Fruit fly (Drosophila melanogaster) whole organism, embryonic: ENCODE measurements around the gene Vinc.

Experiments used
- Adf1 ChIP-seq: fragments of 200-800 bp; sonication (Bioruptor generic); IDR thresholded peaks from 2 replicates; pipeline ENCODE4 v1.3.6; 2022; ENCODE audit warnings: missing biosample characterization, missing genetic modification characterization
- Blimp-1 ChIP-seq: fragments of 200-800 bp; sonication (Bioruptor generic); optimal IDR thresholded peaks from 3 replicates; lab custom pipeline; 2018; ENCODE audit warnings: missing biosample characterization, missing genetic modification characterization, mild to moderate bottlenecking, moderate library complexity, missing genetic modification reagents
- CG10147 ChIP-seq: fragments of 200-800 bp; sonication (Bioruptor generic); optimal IDR thresholded peaks from 2 replicates; lab custom pipeline; 2019; ENCODE audit warnings: missing biosample characterization, mild to moderate bottlenecking, missing genetic modification characterization, moderate library complexity
- CG11696 ChIP-seq: fragments of 200-800 bp; sonication (Bioruptor generic); IDR thresholded peaks from 2 replicates; pipeline ENCODE4 v1.3.6; 2022; ENCODE audit warnings: missing biosample characterization, missing genetic modification characterization
- CG12071 ChIP-seq: fragments of 200-800 bp; sonication (Bioruptor generic); optimal IDR thresholded peaks from 3 replicates; lab custom pipeline; 2018; ENCODE audit warnings: missing biosample characterization, mild to moderate bottlenecking, missing genetic modification characterization
- CG14860 ChIP-seq: fragments of 200-800 bp; sonication (Bioruptor generic); IDR thresholded peaks from 3 replicates; pipeline ENCODE4 v1.3.6; 2022; ENCODE audit warnings: missing biosample characterization, missing genetic modification characterization; ENCODE audit not compliant: partially characterized antibody
- CG16815 ChIP-seq: fragments of 200-800 bp; sonication (Bioruptor generic); optimal IDR thresholded peaks from 3 replicates; lab custom pipeline; 2017; ENCODE audit warnings: missing biosample characterization, mild to moderate bottlenecking, missing genetic modification characterization
- CG17385 ChIP-seq: fragments of 200-800 bp; sonication (Bioruptor generic); optimal IDR thresholded peaks from 3 replicates; lab custom pipeline; 2018; ENCODE audit warnings: missing biosample characterization, mild to moderate bottlenecking, missing genetic modification characterization
- CG18619 ChIP-seq: fragments of 200-800 bp; sonication (Bioruptor generic); optimal IDR thresholded peaks from 3 replicates; lab custom pipeline; 2017; ENCODE audit warnings: missing biosample characterization, mild to moderate bottlenecking, missing genetic modification characterization
- CG3065 ChIP-seq: fragments of 200-800 bp; sonication (Bioruptor generic); optimal IDR thresholded peaks from 2 replicates; lab custom pipeline; 2016; ENCODE audit warnings: missing biosample characterization, missing genetic modification characterization
- CG31388 ChIP-seq: fragments of 200-800 bp; sonication (Bioruptor generic); optimal IDR thresholded peaks from 2 replicates; lab custom pipeline; 2016; ENCODE audit warnings: missing biosample characterization, missing genetic modification characterization
- CG34422 ChIP-seq: fragments of 200-800 bp; sonication (Bioruptor generic); IDR thresholded peaks from 3 replicates; pipeline ENCODE4 v1.3.6; 2022; ENCODE audit warnings: missing biosample characterization, missing genetic modification characterization
- CG3838 ChIP-seq: fragments of 200-800 bp; sonication (Bioruptor generic); optimal IDR thresholded peaks from 3 replicates; lab custom pipeline; 2016; ENCODE audit warnings: missing biosample characterization, missing genetic modification characterization
- CG43689 ChIP-seq: fragments of 200-800 bp; sonication (Bioruptor generic); IDR thresholded peaks from 2 replicates; pipeline ENCODE4 v1.3.6; 2022; ENCODE audit warnings: missing biosample characterization, missing genetic modification characterization
- CG4820 ChIP-seq: fragments of 200-800 bp; sonication (Bioruptor generic); optimal IDR thresholded peaks from 3 replicates; lab custom pipeline; 2016; ENCODE audit warnings: missing biosample characterization, missing genetic modification characterization
- CG8924 ChIP-seq: fragments of 200-800 bp; optimal IDR thresholded peaks from 3 replicates; lab custom pipeline; 2019; ENCODE audit warnings: missing biosample characterization, mild to moderate bottlenecking, missing genetic modification characterization, moderate library complexity
- CG9876 ChIP-seq: fragments of 200-800 bp; sonication (Bioruptor generic); optimal IDR thresholded peaks from 2 replicates; lab custom pipeline; 2016; ENCODE audit warnings: missing biosample characterization, missing genetic modification characterization
- CTCF ChIP-seq: fragments of 200-800 bp; sonication (Bioruptor generic); optimal IDR thresholded peaks from 2 replicates; lab custom pipeline; 2017; ENCODE audit warnings: missing biosample characterization, mild to moderate bottlenecking, missing genetic modification characterization, moderate library complexity
- D19A ChIP-seq: fragments of 200-800 bp; optimal IDR thresholded peaks from 3 replicates; lab custom pipeline; 2019; ENCODE audit warnings: missing biosample characterization, mild to moderate bottlenecking, missing genetic modification characterization, moderate library complexity
- Dbx ChIP-seq: fragments of 200-800 bp; sonication (Bioruptor generic); IDR thresholded peaks from 3 replicates; pipeline ENCODE4 v1.3.6; 2022; ENCODE audit warnings: missing biosample characterization, missing genetic modification characterization
- Ets97D ChIP-seq: fragments of 200-800 bp; sonication (Bioruptor generic); optimal IDR thresholded peaks from 3 replicates; lab custom pipeline; 2016; ENCODE audit warnings: missing biosample characterization, missing genetic modification characterization
- MBD-R2 ChIP-seq: fragments of 200-800 bp; sonication (Bioruptor generic); IDR thresholded peaks from 2 replicates; pipeline ENCODE4 v1.3.6; 2022; ENCODE audit warnings: missing biosample characterization, missing genetic modification characterization
- Taf1 ChIP-seq: fragments of 200-800 bp; sonication (Bioruptor generic); IDR thresholded peaks from 2 replicates; pipeline ENCODE4 v1.3.6; 2022; ENCODE audit warnings: missing biosample characterization, missing genetic modification characterization
- Xrp1 ChIP-seq: fragments of 200-800 bp; sonication (Bioruptor generic); IDR thresholded peaks from 2 replicates; pipeline ENCODE4 v1.3.6; 2022; ENCODE audit warnings: missing biosample characterization, missing genetic modification characterization
- ato ChIP-seq: fragments of 200-800 bp; sonication (Bioruptor generic); IDR thresholded peaks from 2 replicates; pipeline ENCODE4 v1.3.6; 2022; ENCODE audit warnings: missing biosample characterization, missing genetic modification characterization; ENCODE audit not compliant: partially characterized antibody
- az2 ChIP-seq: fragments of 200-800 bp; sonication (Bioruptor generic); optimal IDR thresholded peaks from 3 replicates; lab custom pipeline; 2016; ENCODE audit warnings: missing biosample characterization, missing genetic modification characterization
- bcd ChIP-seq: fragments of 200-800 bp; sonication (Bioruptor generic); optimal IDR thresholded peaks from 2 replicates; lab custom pipeline; 2017; ENCODE audit warnings: missing biosample characterization, mild to moderate bottlenecking, missing genetic modification characterization
- bsh ChIP-seq, 2 experiments: fragments of 200-800 bp; sonication (Bioruptor generic); optimal IDR thresholded peaks; 2 replicates each; lab custom pipeline; 2017 to 2018; ENCODE audit warnings: mild to moderate bottlenecking in 2 of 2, missing biosample characterization in 2 of 2, missing genetic modification characterization in 2 of 2, moderate library complexity in 1 of 2
- chinmo ChIP-seq: fragments of 200-800 bp; sonication (Bioruptor generic); IDR thresholded peaks from 4 replicates; pipeline ENCODE4 v1.3.6; 2022; ENCODE audit warnings: missing biosample characterization, missing genetic modification characterization; ENCODE audit not compliant: partially characterized antibody
- crc ChIP-seq: fragments of 200-800 bp; sonication (Bioruptor generic); optimal IDR thresholded peaks from 2 replicates; lab custom pipeline; 2016; ENCODE audit warnings: missing biosample characterization, missing genetic modification characterization
- croc ChIP-seq: fragments of 200-800 bp; sonication (Bioruptor generic); conservative IDR thresholded peaks from 3 replicates; pipeline ENCODE4 v1.3.6; 2022; ENCODE audit warnings: missing biosample characterization, missing genetic modification characterization
- dmrt99B ChIP-seq: fragments of 200-800 bp; sonication (Bioruptor generic); optimal IDR thresholded peaks from 2 replicates; lab custom pipeline; 2018; ENCODE audit warnings: missing biosample characterization, mild to moderate bottlenecking, missing genetic modification characterization, moderate library complexity
- ewg ChIP-seq: fragments of 200-800 bp; sonication (Bioruptor generic); optimal IDR thresholded peaks from 3 replicates; lab custom pipeline; 2017; ENCODE audit warnings: mild to moderate bottlenecking, missing biosample characterization, missing genetic modification reagents, missing genetic modification characterization
- fd96Cb ChIP-seq: fragments of 200-800 bp; sonication (Bioruptor generic); optimal IDR thresholded peaks from 2 replicates; lab custom pipeline; 2018; ENCODE audit warnings: missing biosample characterization, mild to moderate bottlenecking, missing genetic modification characterization, moderate library complexity
- fru ChIP-seq: fragments of >200 bp; optimal IDR thresholded peaks from 2 replicates; lab custom pipeline; 2017
- gfzf ChIP-seq: fragments of 200-800 bp; sonication (Bioruptor generic); optimal IDR thresholded peaks from 2 replicates; lab custom pipeline; 2016; ENCODE audit warnings: missing biosample characterization, mild to moderate bottlenecking, missing genetic modification characterization, moderate library complexity
- gsb-n ChIP-seq: fragments of 200-800 bp; sonication (Bioruptor generic); optimal IDR thresholded peaks from 3 replicates; lab custom pipeline; 2018; ENCODE audit warnings: missing biosample characterization, mild to moderate bottlenecking, missing genetic modification characterization
- ham ChIP-seq: fragments of 200-800 bp; sonication (Bioruptor generic); IDR thresholded peaks from 2 replicates; pipeline ENCODE4 v1.3.6; 2022; ENCODE audit warnings: missing biosample characterization, missing genetic modification characterization
- hb ChIP-seq: fragments of 200-800 bp; sonication (Bioruptor generic); IDR thresholded peaks from 3 replicates; pipeline ENCODE4 v1.3.6; 2022; ENCODE audit warnings: missing biosample characterization, missing genetic modification characterization; ENCODE audit not compliant: partially characterized antibody
- hbn ChIP-seq: fragments of 200-800 bp; sonication (Bioruptor generic); IDR thresholded peaks from 2 replicates; pipeline ENCODE4 v1.3.6; 2022; ENCODE audit warnings: missing biosample characterization, missing genetic modification characterization; ENCODE audit not compliant: partially characterized antibody
- her ChIP-seq: fragments of 200-800 bp; sonication (Bioruptor generic); optimal IDR thresholded peaks from 2 replicates; lab custom pipeline; 2016; ENCODE audit warnings: missing biosample characterization, missing genetic modification characterization
- ind ChIP-seq: fragments of 200-800 bp; sonication (Bioruptor generic); optimal IDR thresholded peaks from 3 replicates; lab custom pipeline; 2016; ENCODE audit warnings: missing biosample characterization, missing genetic modification characterization
- insv ChIP-seq, 2 experiments: fragments of 200-800 bp; sonication (Bioruptor generic); optimal IDR thresholded peaks; 3 replicates each; lab custom pipeline; 2016 to 2018; ENCODE audit warnings: missing biosample characterization in 2 of 2, missing genetic modification characterization in 2 of 2
- inv ChIP-seq: fragments of 200-800 bp; sonication (Bioruptor generic); IDR thresholded peaks from 2 replicates; pipeline ENCODE4 v1.3.6; 2022; ENCODE audit warnings: missing biosample characterization, missing genetic modification characterization; ENCODE audit not compliant: partially characterized antibody
- lbe ChIP-seq: fragments of 200-800 bp; sonication (Bioruptor generic); optimal IDR thresholded peaks from 2 replicates; lab custom pipeline; 2016; ENCODE audit warnings: missing biosample characterization, mild to moderate bottlenecking, missing genetic modification characterization
- lilli ChIP-seq: fragments of 200-800 bp; sonication (Bioruptor generic); optimal IDR thresholded peaks from 3 replicates; lab custom pipeline; 2016; ENCODE audit warnings: missing biosample characterization, missing genetic modification characterization
- nau ChIP-seq: fragments of 200-800 bp; sonication (Bioruptor generic); optimal IDR thresholded peaks from 3 replicates; lab custom pipeline; 2017; ENCODE audit warnings: missing biosample characterization, mild to moderate bottlenecking, missing genetic modification characterization, missing genetic modification reagents
- pb ChIP-seq: fragments of 200-800 bp; sonication (Bioruptor generic); optimal IDR thresholded peaks from 3 replicates; lab custom pipeline; 2016; ENCODE audit warnings: missing biosample characterization, missing genetic modification characterization
- pros ChIP-seq: fragments of 200-800 bp; sonication (Bioruptor generic); optimal IDR thresholded peaks from 3 replicates; lab custom pipeline; 2019; ENCODE audit warnings: missing biosample characterization, mild to moderate bottlenecking, missing genetic modification characterization, moderate library complexity
- pum ChIP-seq: fragments of 200-800 bp; sonication (Bioruptor generic); optimal IDR thresholded peaks from 2 replicates; lab custom pipeline; 2016; ENCODE audit warnings: missing biosample characterization, missing genetic modification characterization
- stc ChIP-seq: fragments of 200-800 bp; sonication (Bioruptor generic); IDR thresholded peaks from 2 replicates; pipeline ENCODE4 v1.3.6; 2022; ENCODE audit warnings: missing biosample characterization, missing genetic modification characterization
- vfl ChIP-seq: fragments of 200-800 bp; sonication (Bioruptor generic); optimal IDR thresholded peaks from 2 replicates; lab custom pipeline; 2016; ENCODE audit warnings: missing biosample characterization, missing genetic modification characterization
- wek ChIP-seq: fragments of 200-800 bp; sonication (Bioruptor generic); optimal IDR thresholded peaks from 3 replicates; lab custom pipeline; 2018; ENCODE audit warnings: missing biosample characterization, mild to moderate bottlenecking, missing genetic modification characterization, moderate library complexity

Vinc gene

dm6 chrX:2172420-2172827 lies 49.9 kb downstream of the Vinc start, which contains the start of gene ND-B14.5A (continued):
- TF ChIP-seq wek (GFP tag; lab: Kevin White, UChicago) = no peak
- no peak for TF ChIP-seq CG3065 (GFP tag; lab: Kevin White, UChicago)
- TF ChIP-seq crc = no peak
- peak; percentile 97 for TF ChIP-seq CG14860 (GFP tag; lab: Robert Waterston, UW)
- no peak for TF ChIP-seq CG3838
- TF ChIP-seq CG12071 (GFP tag; lab: Kevin White, UChicago) = no peak
- no peak for TF ChIP-seq D19A (tag; lab: Kevin White, UChicago)
- no peak for TF ChIP-seq Blimp-1 (GFP tag; lab: Kevin White, UChicago)
- no peak for TF ChIP-seq CG34422 (GFP tag; lab: Robert Waterston, UW)
- TF ChIP-seq Dbx = no peak
- TF ChIP-seq CG10147 (GFP tag; lab: Kevin White, UChicago) = no peak
- TF ChIP-seq CG4820 (GFP tag; lab: Kevin White, UChicago) = no peak
- TF ChIP-seq ham = no peak
- TF ChIP-seq gfzf (GFP tag; lab: Kevin White, UChicago) = peak; percentile 28
- TF ChIP-seq hb (GFP tag; lab: Robert Waterston, UW) = peak; percentile 96
- no peak for TF ChIP-seq stc
- TF ChIP-seq lbe = no peak
- TF ChIP-seq CG31388 (GFP tag; lab: Kevin White, UChicago) = no peak
- no peak for TF ChIP-seq vfl (GFP tag; lab: Kevin White, UChicago)
- TF ChIP-seq Ets97D = peak; percentile 40
- no peak for TF ChIP-seq pum (GFP tag; lab: Kevin White, UChicago)
- TF ChIP-seq chinmo (GFP tag; lab: Robert Waterston, UW) = peak; percentile 96
- TF ChIP-seq pros (GFP tag; lab: Kevin White, UChicago) = no peak
- no peak for TF ChIP-seq her
- TF ChIP-seq lilli (GFP tag; lab: Kevin White, UChicago) = no peak
- TF ChIP-seq Xrp1 (GFP tag; lab: Robert Waterston, UW) = no peak
- no peak for TF ChIP-seq ind (GFP tag; lab: Kevin White, UChicago)
- TF ChIP-seq CG8924 (tag; lab: Kevin White, UChicago) = no peak
- TF ChIP-seq hbn (GFP tag; lab: Robert Waterston, UW) = peak; percentile 87
- no peak for TF ChIP-seq fru (lab: Kevin White, UChicago)
- no peak for TF ChIP-seq az2 (GFP tag; lab: Kevin White, UChicago)
- TF ChIP-seq CTCF (GFP tag; lab: Kevin White, UChicago) = peak; percentile 5
- TF ChIP-seq MBD-R2 (GFP tag; lab: Robert Waterston, UW) = peak; percentile 55
- no peak for TF ChIP-seq croc (GFP tag; lab: Robert Waterston, UW)
- no peak for TF ChIP-seq CG11696 (GFP tag; lab: Robert Waterston, UW)
- TF ChIP-seq bcd (GFP tag; lab: Kevin White, UChicago) = no peak
- no peak for TF ChIP-seq Taf1 (GFP tag; lab: Robert Waterston, UW)
- TF ChIP-seq nau (GFP tag; lab: Kevin White, UChicago) = no peak
- TF ChIP-seq Adf1 (GFP tag; lab: Robert Waterston, UW) = no peak
- TF ChIP-seq ewg = no peak
- no peak for TF ChIP-seq CG18619 (GFP tag; lab: Kevin White, UChicago)
- TF ChIP-seq CG16815 (GFP tag; lab: Kevin White, UChicago) = no peak
- no peak for TF ChIP-seq dmrt99B (tag; lab: Kevin White, UChicago)
- no peak for TF ChIP-seq CG9876 (GFP tag; lab: Kevin White, UChicago)
- no peak for TF ChIP-seq CG17385 (GFP tag; lab: Kevin White, UChicago)
- no peak for TF ChIP-seq bsh (GFP tag; optimal IDR thresholded peaks at IDR 0.05; lab: Kevin White, UChicago)
- TF ChIP-seq insv (GFP tag; optimal IDR thresholded peaks at IDR 0.05; lab: Kevin White, UChicago) = no peak
- TF ChIP-seq CG43689 (GFP tag; lab: Robert Waterston, UW) = no peak
- TF ChIP-seq ato = peak; percentile 97
- no peak for TF ChIP-seq gsb-n (tag; lab: Kevin White, UChicago)
- no peak for TF ChIP-seq fd96Cb (tag; lab: Kevin White, UChicago)
- no peak for TF ChIP-seq pb (GFP tag; lab: Kevin White, UChicago)
- TF ChIP-seq inv = peak; percentile 86
